Worm (Caenorhabditis elegans): Measurements from ENCODE around the gene C50C3.12.
A peak's percentile ranks its signal among the peaks of the same experiment; 100 is the strongest.

C50C3.12 gene

DNA sequence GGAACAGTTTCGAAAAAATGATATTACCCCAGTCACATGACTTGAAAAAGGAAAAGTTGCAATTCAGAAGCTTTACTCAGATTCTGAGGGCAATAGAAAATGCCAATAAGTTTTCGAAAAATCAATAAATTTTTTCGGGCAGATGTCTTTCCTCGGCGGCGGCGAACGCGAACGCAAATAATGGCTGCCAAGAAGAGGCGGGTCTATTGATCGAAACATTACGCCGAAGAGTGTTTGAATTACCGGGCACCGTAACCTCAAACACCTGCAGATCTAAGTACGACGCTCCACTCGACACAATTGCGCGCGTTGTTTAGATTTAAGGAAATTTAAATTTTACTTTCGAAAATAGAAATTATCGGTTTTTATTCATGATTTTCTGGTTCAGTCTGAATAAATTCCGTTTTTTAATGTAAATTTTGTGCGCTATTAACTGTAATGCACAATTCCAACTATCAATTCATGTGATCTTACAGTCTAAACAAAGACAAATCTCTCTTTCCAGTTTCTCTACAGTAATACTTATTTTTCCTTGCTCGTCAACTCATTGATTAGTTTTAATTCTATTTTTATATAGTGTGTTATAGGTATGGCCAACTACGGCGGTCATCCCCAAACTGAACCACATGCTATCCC, 12.5 kb upstream of the C50C3.12 start, which contains the start of gene prp-8:
prp-8 (plus strand) TSS at position 586 of the 636 bp plus-strand sequence.
- TF ChIP-seq pes-1 (GFP tag; IDR thresholded peaks at IDR 0.05) (no peak), tbx-37 (GFP tag; conservative IDR thresholded peaks at IDR 0.05) (peak; percentile 47; the same call in 1 of the 2 replicates), aly-1 (tag; optimal IDR thresholded peaks at IDR 0.05) (no peak), hmg-4 (GFP tag; optimal IDR thresholded peaks at IDR 0.05) (peak; percentile 60), F13C5.2 (tag; optimal IDR thresholded peaks at IDR 0.05) (peak; percentile 41), ets-7 (tag; optimal IDR thresholded peaks at IDR 0.05) (no peak), ceh-36 (tag; optimal IDR thresholded peaks at IDR 0.05) (no peak), hnd-1 (tag; optimal IDR thresholded peaks at IDR 0.05) (no peak), ama-1 (optimal IDR thresholded peaks at IDR 0.05) (no peak), sea-1 (GFP tag; conservative IDR thresholded peaks at IDR 0.05) (no peak), tbx-11 (GFP tag; IDR thresholded peaks at IDR 0.05) (no peak), tra-4 (tag; optimal IDR thresholded peaks at IDR 0.05) (no peak), hmbx-1 (tag; optimal IDR thresholded peaks at IDR 0.05) (no peak), scrt-1 (GFP tag; IDR thresholded peaks at IDR 0.05) (no peak), B0310.2 (tag; optimal IDR thresholded peaks at IDR 0.05) (no peak), ceh-13 (GFP tag; optimal IDR thresholded peaks at IDR 0.05) (no peak), flt-1 (GFP tag; IDR thresholded peaks at IDR 0.05) (peak; percentile 38; the same call in 1 of the 2 replicates)

DNA sequence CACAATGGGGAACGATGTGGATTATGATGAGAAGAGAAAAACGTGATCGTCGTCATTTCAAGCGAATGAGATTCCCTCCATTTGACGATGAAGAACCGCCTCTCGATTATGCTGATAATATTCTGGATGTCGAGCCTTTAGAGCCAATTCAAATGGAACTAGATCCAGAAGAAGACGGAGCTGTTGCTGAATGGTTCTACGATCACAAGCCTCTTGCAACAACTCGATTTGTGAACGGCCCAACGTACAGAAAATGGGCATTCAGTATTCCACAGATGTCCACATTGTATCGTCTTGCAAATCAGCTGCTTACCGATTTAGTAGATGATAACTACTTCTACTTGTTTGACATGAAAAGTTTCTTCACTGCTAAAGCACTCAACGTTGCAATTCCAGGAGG, 11.6 kb upstream of the C50C3.12 start:
- TF ChIP-seq sea-1 (GFP tag; conservative IDR thresholded peaks at IDR 0.05), result no peak
- TF ChIP-seq scrt-1 (GFP tag; IDR thresholded peaks at IDR 0.05), result no peak
- TF ChIP-seq hnd-1 (tag; optimal IDR thresholded peaks at IDR 0.05), result no peak
- TF ChIP-seq flt-1 (GFP tag; IDR thresholded peaks at IDR 0.05), result no peak
- TF ChIP-seq ama-1 (optimal IDR thresholded peaks at IDR 0.05), result no peak
- no peak for TF ChIP-seq tra-4 (tag; optimal IDR thresholded peaks at IDR 0.05)
- TF ChIP-seq hmbx-1 (tag; optimal IDR thresholded peaks at IDR 0.05), result no peak
- TF ChIP-seq aly-1 (tag; optimal IDR thresholded peaks at IDR 0.05), result no peak
- no peak for TF ChIP-seq ets-7 (tag; optimal IDR thresholded peaks at IDR 0.05)

ce11 chrIII:8172609-8173133, 3.7 kb upstream of the C50C3.12 start:
- TF ChIP-seq ceh-36 (tag; optimal IDR thresholded peaks at IDR 0.05), result no peak

DNA sequence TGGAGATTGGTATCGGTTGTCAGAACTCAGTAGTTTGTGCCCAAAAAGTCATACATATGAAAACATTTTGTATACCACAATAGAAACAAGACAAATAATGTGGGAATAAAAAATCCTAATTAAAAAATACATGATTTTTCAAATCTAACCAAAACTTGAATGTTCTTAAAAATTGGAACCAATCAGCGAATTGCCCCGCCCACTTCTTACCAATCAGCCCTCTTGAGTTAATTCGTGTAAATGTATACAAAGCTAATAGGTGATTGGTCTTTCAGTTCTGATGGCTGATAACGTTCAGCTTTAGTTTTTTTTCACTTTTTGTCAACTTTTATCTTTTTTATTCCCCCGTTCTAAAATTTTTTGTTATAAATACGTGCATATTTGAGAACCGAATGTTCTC, 1.1 kb upstream of the C50C3.12 start:
- TF ChIP-seq sea-1 (GFP tag; conservative IDR thresholded peaks at IDR 0.05) (no peak), aly-1 (tag; optimal IDR thresholded peaks at IDR 0.05) (no peak), flt-1 (GFP tag; IDR thresholded peaks at IDR 0.05) (no peak), ets-7 (tag; optimal IDR thresholded peaks at IDR 0.05) (no peak), hmg-4 (GFP tag; optimal IDR thresholded peaks at IDR 0.05) (no peak), hnd-1 (tag; optimal IDR thresholded peaks at IDR 0.05) (no peak)

- TF ChIP-seq tbx-11 (GFP tag; IDR thresholded peaks at IDR 0.05) (no peak), scrt-1 (GFP tag; IDR thresholded peaks at IDR 0.05) (no peak), tra-4 (tag; optimal IDR thresholded peaks at IDR 0.05) (no peak), aly-1 (tag; optimal IDR thresholded peaks at IDR 0.05) (no peak), hmg-4 (GFP tag; optimal IDR thresholded peaks at IDR 0.05) (no peak), ama-1 (optimal IDR thresholded peaks at IDR 0.05) (no peak), B0310.2 (tag; optimal IDR thresholded peaks at IDR 0.05) (no peak), pes-1 (GFP tag; IDR thresholded peaks at IDR 0.05) (no peak), F13C5.2 (tag; optimal IDR thresholded peaks at IDR 0.05) (no peak), tbx-37 (GFP tag; conservative IDR thresholded peaks at IDR 0.05) (no peak), sea-1 (GFP tag; conservative IDR thresholded peaks at IDR 0.05) (no peak), ets-7 (tag; optimal IDR thresholded peaks at IDR 0.05) (no peak), flt-1 (GFP tag; IDR thresholded peaks at IDR 0.05) (no peak), hnd-1 (tag; optimal IDR thresholded peaks at IDR 0.05) (no peak), hmbx-1 (tag; optimal IDR thresholded peaks at IDR 0.05) (no peak), ceh-13 (GFP tag; optimal IDR thresholded peaks at IDR 0.05) (no peak)
These were observed 2.6 kb downstream of the C50C3.12 start, which contains the start of gene C50C3.5 for ce11 chrIII:8178924-8179323. Gene C50C3.5, plus strand, starts transcription at chrIII:8179224.

ce11 chrIII:8181581-8181980, 5.2 kb downstream of the C50C3.12 start, which contains the start of gene spc-2:
Gene spc-2, plus strand, starts transcription at chrIII:8181881.
- no peak for TF ChIP-seq tbx-37 (GFP tag; conservative IDR thresholded peaks at IDR 0.05)
- no peak for TF ChIP-seq hmbx-1 (tag; optimal IDR thresholded peaks at IDR 0.05)
- TF ChIP-seq tbx-11 (GFP tag; IDR thresholded peaks at IDR 0.05), result no peak
- no peak for TF ChIP-seq tra-4 (tag; optimal IDR thresholded peaks at IDR 0.05)
- TF ChIP-seq aly-1 (tag; optimal IDR thresholded peaks at IDR 0.05), result no peak
- TF ChIP-seq scrt-1 (GFP tag; IDR thresholded peaks at IDR 0.05), result no peak
- no peak for TF ChIP-seq ceh-36 (tag; optimal IDR thresholded peaks at IDR 0.05)
- TF ChIP-seq flt-1 (GFP tag; IDR thresholded peaks at IDR 0.05), result no peak
- TF ChIP-seq hmg-4 (GFP tag; optimal IDR thresholded peaks at IDR 0.05), result no peak
- no peak for TF ChIP-seq sea-1 (GFP tag; conservative IDR thresholded peaks at IDR 0.05)
- no peak for TF ChIP-seq ama-1 (optimal IDR thresholded peaks at IDR 0.05)

- TF ChIP-seq hmg-4 (GFP tag; optimal IDR thresholded peaks at IDR 0.05) (no peak), ets-7 (tag; optimal IDR thresholded peaks at IDR 0.05) (no peak), scrt-1 (GFP tag; IDR thresholded peaks at IDR 0.05) (no peak), flt-1 (GFP tag; IDR thresholded peaks at IDR 0.05) (no peak), ama-1 (optimal IDR thresholded peaks at IDR 0.05) (no peak), B0310.2 (tag; optimal IDR thresholded peaks at IDR 0.05) (no peak), hnd-1 (tag; optimal IDR thresholded peaks at IDR 0.05) (no peak), F13C5.2 (tag; optimal IDR thresholded peaks at IDR 0.05) (no peak), ceh-13 (GFP tag; optimal IDR thresholded peaks at IDR 0.05) (no peak), sea-1 (GFP tag; conservative IDR thresholded peaks at IDR 0.05) (no peak), tra-4 (tag; optimal IDR thresholded peaks at IDR 0.05) (no peak)
These were observed 6.2 kb downstream of the C50C3.12 start for ce11 chrIII:8182573-8182972.
